Worm (Caenorhabditis elegans) whole organism, L4 larva: ENCODE data around the gene Y43F4A.4.

Experiments used
- F10B5.3 ChIP-seq: sonication (generic microtip); optimal IDR thresholded peaks from 2 replicates; lab custom pipeline; 2016; ENCODE audit warnings: mild to moderate bottlenecking, missing genetic modification characterization, missing compliant biosample characterization
- F26F4.8 ChIP-seq: fragments of 200-800 bp; sonication (Bioruptor generic); conservative IDR thresholded peaks from 2 replicates; pipeline ENCODE4 v1.3.6; 2022; ENCODE audit warnings: missing genetic modification characterization, missing compliant biosample characterization
- F44E2.7 ChIP-seq: fragments of 200-800 bp; sonication (Bioruptor generic); IDR thresholded peaks from 2 replicates; pipeline ENCODE4 v2.1.2; 2022; ENCODE audit warnings: missing genetic modification characterization, missing compliant biosample characterization
- R02D3.7 ChIP-seq: fragments of 150-350 bp; sonication (generic microtip); optimal IDR thresholded peaks from 3 replicates; lab custom pipeline; 2014; ENCODE audit warnings: missing biosample characterization, missing genetic modification characterization
- T20F7.1 ChIP-seq: fragments of 200-800 bp; sonication (Bioruptor generic); optimal IDR thresholded peaks from 2 replicates; lab custom pipeline; 2018; ENCODE audit warnings: mild to moderate bottlenecking, missing genetic modification characterization, missing compliant biosample characterization
- Y105C5A.15 ChIP-seq: fragments of 200-800 bp; sonication (Bioruptor generic); IDR thresholded peaks from 2 replicates; pipeline ENCODE4 v1.3.6; 2022; ENCODE audit warnings: missing genetic modification characterization, missing compliant biosample characterization
- Y48G9A.11 ChIP-seq: fragments of 200-800 bp; sonication (Bioruptor generic); IDR thresholded peaks from 2 replicates; pipeline ENCODE4 v1.3.6; 2022; ENCODE audit warnings: missing genetic modification reagents, missing genetic modification characterization, missing compliant biosample characterization
- ZK337.2 ChIP-seq: fragments of 200-800 bp; sonication (Bioruptor generic); IDR thresholded peaks from 2 replicates; pipeline ENCODE4 v1.3.6; 2022; ENCODE audit warnings: missing genetic modification reagents, missing genetic modification characterization, missing compliant biosample characterization
- ZK546.5 ChIP-seq, 2 experiments: sonication (generic microtip); optimal IDR thresholded peaks; 2 replicates each; lab custom pipeline; 2017; ENCODE audit warnings: missing biosample characterization in 2 of 2, missing genetic modification characterization in 2 of 2
- aha-1 ChIP-seq: fragments of 150-350 bp; peaks from one replicate; lab custom pipeline; 2014; ENCODE audit warnings: missing biosample characterization, missing genetic modification characterization
- ama-1 ChIP-seq: fragments of 150-350 bp; optimal IDR thresholded peaks from 2 replicates; lab custom pipeline; 2014; ENCODE audit warnings: inconsistent platforms, mixed read lengths
- arid-1 ChIP-seq: fragments of 200-800 bp; sonication (Bioruptor generic); conservative IDR thresholded peaks from 2 replicates; pipeline ENCODE4 v1.3.6; 2022; ENCODE audit warnings: missing genetic modification reagents, missing genetic modification characterization, missing compliant biosample characterization
- ceh-20 ChIP-seq: fragments of 200-800 bp; sonication (Bioruptor generic); IDR thresholded peaks from 2 replicates; pipeline ENCODE4 v1.3.6; 2022; ENCODE audit warnings: missing genetic modification reagents, missing genetic modification characterization, missing compliant biosample characterization
- ceh-28 ChIP-seq: fragments of 150-350 bp; optimal IDR thresholded peaks from 2 replicates; lab custom pipeline; 2014; ENCODE audit warnings: missing biosample characterization, missing genetic modification reagents, missing genetic modification characterization
- ceh-32 ChIP-seq: sonication (generic microtip); optimal IDR thresholded peaks from 2 replicates; lab custom pipeline; 2016; ENCODE audit warnings: mild to moderate bottlenecking, missing genetic modification characterization, missing compliant biosample characterization; ENCODE audit not compliant: poor library complexity
- ces-1 ChIP-seq: fragments of 150-350 bp; sonication (generic microtip); optimal IDR thresholded peaks from 4 replicates; lab custom pipeline; 2014; ENCODE audit warnings: missing biosample characterization, missing genetic modification reagents, missing genetic modification characterization
- daf-12 ChIP-seq: fragments of 150-350 bp; optimal IDR thresholded peaks from 2 replicates; lab custom pipeline; 2014; ENCODE audit warnings: missing biosample characterization, missing genetic modification reagents, missing genetic modification characterization
- dmd-6 ChIP-seq: fragments of 200-800 bp; sonication (Bioruptor generic); IDR thresholded peaks from 2 replicates; pipeline ENCODE4 v1.3.6; 2022; ENCODE audit warnings: missing genetic modification reagents, missing genetic modification characterization, missing compliant biosample characterization
- dmd-8 ChIP-seq: fragments of 200-800 bp; sonication (Bioruptor generic); IDR thresholded peaks from 2 replicates; pipeline ENCODE4 v1.3.6; 2022; ENCODE audit warnings: missing genetic modification characterization, missing compliant biosample characterization
- dmd-9 ChIP-seq: fragments of 200-800 bp; sonication (Bioruptor generic); IDR thresholded peaks from 2 replicates; pipeline ENCODE4 v1.3.6; 2022; ENCODE audit warnings: missing genetic modification reagents, missing genetic modification characterization, missing compliant biosample characterization
- dve-1 ChIP-seq: sonication (generic microtip); optimal IDR thresholded peaks from 2 replicates; lab custom pipeline; 2017; ENCODE audit warnings: antibody characterized with exemption, mild to moderate bottlenecking, missing genetic modification characterization, missing compliant biosample characterization; ENCODE audit not compliant: insufficient read depth
- egl-27 ChIP-seq: sonication (generic microtip); optimal IDR thresholded peaks from 3 replicates; lab custom pipeline; 2017; ENCODE audit warnings: missing biosample characterization, missing genetic modification reagents, missing genetic modification characterization
- fos-1 ChIP-seq: fragments of 150-350 bp; optimal IDR thresholded peaks from 2 replicates; lab custom pipeline; 2014; ENCODE audit warnings: missing biosample characterization, missing genetic modification characterization
- gei-8 ChIP-seq: fragments of 200-800 bp; sonication (Bioruptor generic); optimal IDR thresholded peaks from 2 replicates; lab custom pipeline; 2018; ENCODE audit warnings: mild to moderate bottlenecking, missing genetic modification characterization, missing compliant biosample characterization
- hif-1 ChIP-seq, 2 experiments: sonication (generic microtip); optimal IDR thresholded peaks; 2 replicates each; lab custom pipeline; 2016 to 2017; ENCODE audit warnings: missing compliant biosample characterization in 2 of 2, missing genetic modification characterization in 2 of 2, missing genetic modification reagents in 2 of 2, missing genotype in 2 of 2, mild to moderate bottlenecking in 1 of 2
- hlh-30 ChIP-seq: sonication (generic microtip); optimal IDR thresholded peaks from 2 replicates; lab custom pipeline; 2017; ENCODE audit warnings: antibody characterized with exemption, mild to moderate bottlenecking, missing genetic modification characterization, missing compliant biosample characterization; ENCODE audit not compliant: insufficient read depth
- lin-13 ChIP-seq: fragments of 150-350 bp; optimal IDR thresholded peaks from 2 replicates; lab custom pipeline; 2014; ENCODE audit warnings: missing biosample characterization, missing genetic modification reagents, missing genetic modification characterization
- lin-38 ChIP-seq: fragments of 200-800 bp; sonication (Bioruptor generic); IDR thresholded peaks from 2 replicates; pipeline ENCODE4 v1.3.6; 2022; ENCODE audit warnings: missing genetic modification reagents, missing genetic modification characterization, missing compliant biosample characterization
- lsy-2 ChIP-seq, 2 experiments: fragments of 150-350 bp in 1 of 2; sonication (generic microtip) in 1 of 2; optimal IDR thresholded peaks; 2 replicates each; lab custom pipeline; 2014 to 2017; ENCODE audit warnings: missing biosample characterization in 2 of 2, missing genetic modification characterization in 2 of 2
- madf-9 ChIP-seq: fragments of 200-800 bp; sonication (Bioruptor generic); conservative IDR thresholded peaks from 2 replicates; pipeline ENCODE4 v1.3.6; 2022; ENCODE audit warnings: missing genetic modification reagents, missing genetic modification characterization, missing compliant biosample characterization
- mdt-29 ChIP-seq: fragments of 200-800 bp; sonication (Bioruptor generic); IDR thresholded peaks from 2 replicates; pipeline ENCODE4 v1.3.6; 2022; ENCODE audit warnings: missing genetic modification reagents, missing genetic modification characterization, missing compliant biosample characterization
- mep-1 ChIP-seq: fragments of 150-350 bp; sonication (generic microtip); optimal IDR thresholded peaks from 3 replicates; lab custom pipeline; 2014; ENCODE audit warnings: missing biosample characterization, missing genetic modification characterization
- mes-2 ChIP-seq: sonication (generic microtip); optimal IDR thresholded peaks from 2 replicates; lab custom pipeline; 2016; ENCODE audit warnings: missing genotype, mild to moderate bottlenecking, missing genetic modification characterization, missing compliant biosample characterization; ENCODE audit not compliant: poor library complexity, severe bottlenecking
- nhr-10 ChIP-seq: fragments of 150-350 bp; optimal IDR thresholded peaks from 2 replicates; lab custom pipeline; 2014; ENCODE audit warnings: missing biosample characterization, missing genetic modification characterization
- nhr-11 ChIP-seq: fragments of 150-350 bp; optimal IDR thresholded peaks from 2 replicates; lab custom pipeline; 2014; ENCODE audit warnings: missing biosample characterization, missing genetic modification characterization
- nhr-111 ChIP-seq: fragments of 200-800 bp; sonication (Bioruptor generic); optimal IDR thresholded peaks from 2 replicates; lab custom pipeline; 2018; ENCODE audit warnings: mild to moderate bottlenecking, missing genetic modification characterization, missing compliant biosample characterization
- nhr-25 ChIP-seq: sonication (generic microtip); optimal IDR thresholded peaks from 2 replicates; lab custom pipeline; 2017; ENCODE audit warnings: missing genetic modification characterization, mild to moderate bottlenecking, missing compliant biosample characterization, antibody characterized with exemption, moderate library complexity, borderline replicate concordance; ENCODE audit not compliant: insufficient read depth
- nhr-28 ChIP-seq: fragments of 150-350 bp; optimal IDR thresholded peaks from 2 replicates; lab custom pipeline; 2014; ENCODE audit warnings: missing biosample characterization, missing genetic modification characterization
- nhr-42 ChIP-seq: fragments of 200-800 bp; sonication (Bioruptor generic); IDR thresholded peaks from 2 replicates; pipeline ENCODE4 v1.3.6; 2022; ENCODE audit warnings: missing genetic modification characterization, missing compliant biosample characterization
- nhr-48 ChIP-seq: sonication (generic microtip); optimal IDR thresholded peaks from 2 replicates; lab custom pipeline; 2016; ENCODE audit warnings: mild to moderate bottlenecking, missing genetic modification characterization, missing compliant biosample characterization
- nhr-6 ChIP-seq: fragments of 150-350 bp; optimal IDR thresholded peaks from 2 replicates; lab custom pipeline; 2014; ENCODE audit warnings: missing biosample characterization, missing genetic modification characterization
- pqm-1 ChIP-seq: sonication (generic microtip); optimal IDR thresholded peaks from 2 replicates; lab custom pipeline; 2017; ENCODE audit warnings: missing biosample characterization, missing genetic modification characterization
- rbr-2 ChIP-seq: sonication (generic microtip); optimal IDR thresholded peaks from 2 replicates; lab custom pipeline; 2016; ENCODE audit warnings: missing genotype, missing genetic modification characterization, missing compliant biosample characterization
- saeg-2 ChIP-seq: fragments of 200-800 bp; sonication (Bioruptor generic); IDR thresholded peaks from 2 replicates; pipeline ENCODE4 v1.3.6; 2022; ENCODE audit warnings: missing genetic modification reagents, missing genetic modification characterization, missing compliant biosample characterization
- set-16 ChIP-seq: fragments of 200-800 bp; sonication (Bioruptor generic); IDR thresholded peaks from 2 replicates; pipeline ENCODE4 v1.3.6; 2022; ENCODE audit warnings: missing genetic modification reagents, missing genetic modification characterization, missing compliant biosample characterization
- skn-1 ChIP-seq: fragments of 150-350 bp; optimal IDR thresholded peaks from 2 replicates; lab custom pipeline; 2014; ENCODE audit warnings: missing biosample characterization, missing genetic modification characterization
- spr-1 ChIP-seq: sonication (generic microtip); optimal IDR thresholded peaks from 2 replicates; lab custom pipeline; 2016; ENCODE audit warnings: mild to moderate bottlenecking, missing genetic modification characterization, missing compliant biosample characterization
- unc-130 ChIP-seq: sonication (generic microtip); optimal IDR thresholded peaks from 2 replicates; lab custom pipeline; 2016; ENCODE audit warnings: missing genetic modification reagents, missing genetic modification characterization, missing compliant biosample characterization
- vab-7 ChIP-seq: fragments of 200-800 bp; sonication (Bioruptor generic); IDR thresholded peaks from 2 replicates; pipeline ENCODE4 v1.3.6; 2022; ENCODE audit warnings: missing genetic modification reagents, missing genetic modification characterization, missing compliant biosample characterization
- zag-1 ChIP-seq: fragments of 150-350 bp; optimal IDR thresholded peaks from 2 replicates; lab custom pipeline; 2014; ENCODE audit warnings: missing biosample characterization, missing genetic modification characterization
- zip-11 ChIP-seq: fragments of 200-800 bp; sonication (Bioruptor generic); IDR thresholded peaks from 2 replicates; pipeline ENCODE4 v1.3.6; 2022; ENCODE audit warnings: missing genetic modification characterization, missing compliant biosample characterization

Y43F4A.4 gene

DNA sequence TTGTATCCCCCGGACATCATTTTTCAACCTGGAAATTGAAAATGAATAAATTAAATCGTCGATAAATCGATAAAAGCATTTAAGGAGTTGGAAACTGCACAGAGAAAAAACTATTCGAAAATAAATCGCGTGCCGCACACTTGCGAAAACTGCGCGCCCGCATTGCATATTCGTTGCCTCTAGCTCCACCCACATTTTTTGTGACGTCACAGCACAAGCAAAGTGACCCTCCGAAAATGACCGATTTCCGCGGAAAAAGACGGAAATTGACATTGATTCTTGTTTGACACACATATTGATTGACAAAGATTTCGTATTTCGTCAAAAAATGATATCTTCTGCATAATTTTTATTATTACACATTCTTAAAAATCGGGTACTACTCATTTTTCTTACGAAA, 23.5 kb downstream of the Y43F4A.4 start, which contains the start of gene cpf-2 (continued):
- no peak for TF ChIP-seq ZK546.5 (tag; optimal IDR thresholded peaks at IDR 0.05; lab: Kevin White, UChicago)
- no peak for TF ChIP-seq madf-9 (GFP tag; lab: Robert Waterston, UW)
- no peak for TF ChIP-seq pqm-1
- no peak for TF ChIP-seq F26F4.8 (GFP tag; lab: Robert Waterston, UW)
- no peak for TF ChIP-seq skn-1 (tag; lab: Kevin White, UChicago)
- TF ChIP-seq Y105C5A.15 (GFP tag; lab: Robert Waterston, UW) = no peak
- no peak for TF ChIP-seq ama-1 (lab: Kevin White, UChicago)
- peak; percentile 74 for TF ChIP-seq lin-38 (GFP tag; lab: Robert Waterston, UW)
- TF ChIP-seq nhr-25 (tag; lab: Kevin White, UChicago) = peak; percentile 72
- 0 out of 2 replicates have a peak, but pooled peaks have one; percentile 25 for TF ChIP-seq saeg-2
- TF ChIP-seq dmd-9 (GFP tag; lab: Robert Waterston, UW) = peak; percentile 31; the same call in 1 of the 2 replicates
- no peak for TF ChIP-seq fos-1 (tag; lab: Kevin White, UChicago)
- peak; percentile 58 for TF ChIP-seq unc-130
- TF ChIP-seq nhr-111 (GFP tag; lab: Kevin White, UChicago) = no peak
- TF ChIP-seq nhr-42 = 0 out of 2 replicates have a peak, but pooled peaks have one; percentile 59
- TF ChIP-seq rbr-2 (tag; lab: Kevin White, UChicago) = peak; percentile 46
- no peak for TF ChIP-seq nhr-10 (tag; lab: Kevin White, UChicago)
- TF ChIP-seq hlh-30 (tag; lab: Kevin White, UChicago) = peak; percentile 45
- TF ChIP-seq zag-1 (tag; lab: Kevin White, UChicago) = no peak
- peak in 1 of 2 experiments; percentile 72 for TF ChIP-seq lsy-2 (tag; optimal IDR thresholded peaks at IDR 0.05; lab: Kevin White, UChicago)
- TF ChIP-seq vab-7 (GFP tag; lab: Robert Waterston, UW) = 0 out of 2 replicates have a peak, but pooled peaks have one; percentile 22
- TF ChIP-seq arid-1 (GFP tag; lab: Robert Waterston, UW) = 0 out of 2 replicates have a peak, but pooled peaks have one; percentile 27
- peak; percentile 17 for TF ChIP-seq ces-1
- peak; percentile 54; the same call in 1 of the 2 replicates for TF ChIP-seq ZK337.2 (GFP tag; lab: Robert Waterston, UW)
- TF ChIP-seq spr-1 = peak; percentile 65
- no peak for TF ChIP-seq ceh-20 (GFP tag; lab: Robert Waterston, UW)
- no peak for TF ChIP-seq T20F7.1 (GFP tag; lab: Kevin White, UChicago)
- no peak for TF ChIP-seq R02D3.7 (tag; lab: Kevin White, UChicago)
- TF ChIP-seq F44E2.7 (GFP tag; lab: Robert Waterston, UW) = no peak
- no peak for TF ChIP-seq set-16 (GFP tag; lab: Robert Waterston, UW)
- no peak for TF ChIP-seq Y48G9A.11 (GFP tag; lab: Robert Waterston, UW)
- no peak for TF ChIP-seq dmd-8 (GFP tag; lab: Robert Waterston, UW)
- no peak for TF ChIP-seq nhr-28 (tag; lab: Kevin White, UChicago)
- peak in 1 of 2 experiments; percentile 48 for TF ChIP-seq hif-1 (tag; optimal IDR thresholded peaks at IDR 0.05; lab: Kevin White, UChicago)
- peak; percentile 61 for TF ChIP-seq nhr-6 (tag; lab: Kevin White, UChicago)
- peak; percentile 34; the same call in 1 of the 2 replicates for TF ChIP-seq dmd-6
- no peak for TF ChIP-seq F10B5.3
- TF ChIP-seq nhr-11 (tag; lab: Kevin White, UChicago) = no peak
- TF ChIP-seq lin-13 (GFP tag; lab: Kevin White, UChicago) = peak; percentile 32
- no peak for TF ChIP-seq zip-11
- TF ChIP-seq aha-1 (tag; lab: Kevin White, UChicago) = peak; percentile 99
- peak; percentile 3 for TF ChIP-seq ceh-28
- TF ChIP-seq dve-1 (tag; lab: Kevin White, UChicago) = peak; percentile 49
- peak; percentile 95 for TF ChIP-seq mes-2
- no peak for TF ChIP-seq mdt-29 (GFP tag; lab: Robert Waterston, UW)
- no peak for TF ChIP-seq ceh-32 (tag; lab: Kevin White, UChicago)
- TF ChIP-seq daf-12 (tag; lab: Kevin White, UChicago) = no peak
- no peak for TF ChIP-seq egl-27 (tag; lab: Kevin White, UChicago)
- peak; percentile 73 for TF ChIP-seq mep-1 (tag; lab: Kevin White, UChicago)
- peak; percentile 42 for TF ChIP-seq nhr-48
- no peak for TF ChIP-seq gei-8 (GFP tag; lab: Kevin White, UChicago)
